Worm (Caenorhabditis elegans) whole organism, late embryonic: ENCODE measurements around the gene tomm-40.

Experiments
- C08G9.2 ChIP-seq: sonication (generic microtip); optimal IDR thresholded peaks from 2 replicates; lab custom pipeline; 2016; ENCODE audit warnings: mild to moderate bottlenecking, missing genetic modification characterization, moderate library complexity, missing compliant biosample characterization
- F13H6.1 ChIP-seq: sonication (generic microtip); optimal IDR thresholded peaks from 2 replicates; lab custom pipeline; 2016; ENCODE audit warnings: missing genetic modification characterization, missing compliant biosample characterization
- K02D7.2 ChIP-seq: sonication (generic microtip); optimal IDR thresholded peaks from 2 replicates; lab custom pipeline; 2017; ENCODE audit warnings: mild to moderate bottlenecking, missing genetic modification characterization, missing compliant biosample characterization
- T23F11.4 ChIP-seq: fragments of 200-800 bp; sonication (Bioruptor generic); optimal IDR thresholded peaks from 2 replicates; lab custom pipeline; 2018; ENCODE audit warnings: mild to moderate bottlenecking, missing genetic modification characterization, missing compliant biosample characterization
- ahr-1 ChIP-seq: sonication (generic microtip); optimal IDR thresholded peaks from 2 replicates; lab custom pipeline; 2016; ENCODE audit warnings: missing genetic modification characterization, missing compliant biosample characterization
- ceh-14 ChIP-seq: sonication (generic microtip); optimal IDR thresholded peaks from 2 replicates; lab custom pipeline; 2016; ENCODE audit warnings: missing genotype, missing genetic modification characterization, missing compliant biosample characterization
- ceh-19 ChIP-seq: fragments of 200-800 bp; sonication (Bioruptor generic); optimal IDR thresholded peaks from 2 replicates; lab custom pipeline; 2018; ENCODE audit warnings: mild to moderate bottlenecking, missing genetic modification characterization, missing compliant biosample characterization
- ceh-22 ChIP-seq: sonication (generic microtip); optimal IDR thresholded peaks from 2 replicates; lab custom pipeline; 2017; ENCODE audit warnings: missing biosample characterization, missing genetic modification characterization
- ceh-24 ChIP-seq: sonication (generic microtip); optimal IDR thresholded peaks from 2 replicates; lab custom pipeline; 2016; ENCODE audit warnings: mild to moderate bottlenecking, missing genetic modification characterization, missing compliant biosample characterization
- ceh-30 ChIP-seq: fragments of 150-350 bp; optimal IDR thresholded peaks from 2 replicates; lab custom pipeline; 2014; ENCODE audit warnings: missing biosample characterization, missing genetic modification characterization
- ceh-34 ChIP-seq: sonication (generic microtip); optimal IDR thresholded peaks from 2 replicates; lab custom pipeline; 2016; ENCODE audit warnings: mild to moderate bottlenecking, missing genetic modification characterization, missing compliant biosample characterization
- ceh-6 ChIP-seq: fragments of 200-800 bp; sonication (Bioruptor generic); optimal IDR thresholded peaks from 2 replicates; lab custom pipeline; 2018; ENCODE audit warnings: mild to moderate bottlenecking, missing genetic modification characterization, missing compliant biosample characterization
- ceh-9 ChIP-seq: sonication (generic microtip); optimal IDR thresholded peaks from 2 replicates; lab custom pipeline; 2016; ENCODE audit warnings: mild to moderate bottlenecking, missing genetic modification characterization, inconsistent platforms, missing compliant biosample characterization
- che-1 ChIP-seq: sonication (generic microtip); optimal IDR thresholded peaks from 2 replicates; lab custom pipeline; 2016; ENCODE audit warnings: mild to moderate bottlenecking, missing genetic modification characterization, missing compliant biosample characterization
- dmd-4 ChIP-seq: sonication (generic microtip); optimal IDR thresholded peaks from 2 replicates; lab custom pipeline; 2016; ENCODE audit warnings: borderline replicate concordance, missing genetic modification characterization, missing compliant biosample characterization
- dve-1 ChIP-seq: sonication (generic microtip); optimal IDR thresholded peaks from 2 replicates; lab custom pipeline; 2017; ENCODE audit warnings: antibody characterized with exemption, mild to moderate bottlenecking, missing genetic modification characterization, missing compliant biosample characterization
- elt-2 ChIP-seq: sonication (generic microtip); optimal IDR thresholded peaks from 2 replicates; lab custom pipeline; 2016; ENCODE audit warnings: missing genetic modification reagents, missing genetic modification characterization, missing compliant biosample characterization
- fax-1 ChIP-seq: sonication (generic microtip); optimal IDR thresholded peaks from 2 replicates; lab custom pipeline; 2016; ENCODE audit warnings: missing genotype, missing genetic modification characterization, missing compliant biosample characterization
- hlh-15 ChIP-seq: sonication (generic microtip); optimal IDR thresholded peaks from 2 replicates; lab custom pipeline; 2016; ENCODE audit warnings: missing genetic modification characterization, missing compliant biosample characterization
- hlh-30 ChIP-seq: sonication (generic microtip); optimal IDR thresholded peaks from 2 replicates; lab custom pipeline; 2017; ENCODE audit warnings: antibody characterized with exemption, missing genetic modification characterization, missing compliant biosample characterization; ENCODE audit not compliant: insufficient read depth
- hlh-8 ChIP-seq: sonication (generic microtip); optimal IDR thresholded peaks from 2 replicates; lab custom pipeline; 2016; ENCODE audit warnings: missing genotype, missing genetic modification characterization, missing compliant biosample characterization
- lim-6 ChIP-seq: sonication (generic microtip); optimal IDR thresholded peaks from 2 replicates; lab custom pipeline; 2016; ENCODE audit warnings: missing genetic modification characterization, missing compliant biosample characterization
- lin-11 ChIP-seq: fragments of 200-800 bp; sonication (Bioruptor generic); optimal IDR thresholded peaks from 2 replicates; lab custom pipeline; 2018; ENCODE audit warnings: mild to moderate bottlenecking, missing genetic modification characterization, missing compliant biosample characterization
- madf-2 ChIP-seq: sonication (generic microtip); optimal IDR thresholded peaks from 2 replicates; lab custom pipeline; 2017; ENCODE audit warnings: missing genetic modification characterization, missing compliant biosample characterization
- mec-3 ChIP-seq: sonication (generic microtip); optimal IDR thresholded peaks from 2 replicates; lab custom pipeline; 2016; ENCODE audit warnings: borderline replicate concordance, missing genetic modification characterization, missing compliant biosample characterization
- nhr-11 ChIP-seq: fragments of 150-350 bp; optimal IDR thresholded peaks from 2 replicates; lab custom pipeline; 2014; ENCODE audit warnings: missing biosample characterization, missing genetic modification characterization
- pqm-1 ChIP-seq: sonication (generic microtip); optimal IDR thresholded peaks from 2 replicates; lab custom pipeline; 2016; ENCODE audit warnings: missing genetic modification characterization, missing compliant biosample characterization
- ref-2 ChIP-seq: sonication (generic microtip); optimal IDR thresholded peaks from 2 replicates; lab custom pipeline; 2016; ENCODE audit warnings: missing genetic modification characterization, missing compliant biosample characterization
- sdc-2 ChIP-seq: sonication (generic microtip); optimal IDR thresholded peaks from 2 replicates; lab custom pipeline; 2016; ENCODE audit warnings: missing genotype, missing genetic modification characterization, missing compliant biosample characterization
- ttx-3 ChIP-seq: sonication (generic microtip); optimal IDR thresholded peaks from 2 replicates; lab custom pipeline; 2016; ENCODE audit warnings: missing genetic modification reagents, missing genetic modification characterization, missing compliant biosample characterization
- unc-3 ChIP-seq, 2 experiments: fragments of 200-800 bp in 1 of 2; sonication (Bioruptor generic) in 1 of 2; sonication (generic microtip) in 1 of 2; conservative IDR thresholded peaks in 1 of 2; optimal IDR thresholded peaks in 1 of 2; 2 replicates each; pipeline versions ENCODE4 v1.3.6 to Lab custom; 2016 to 2022; ENCODE audit warnings: missing compliant biosample characterization in 2 of 2, missing genetic modification characterization in 2 of 2, missing genetic modification reagents in 1 of 2
- unc-42 ChIP-seq: sonication (generic microtip); optimal IDR thresholded peaks from 2 replicates; lab custom pipeline; 2016; ENCODE audit warnings: missing genotype, missing genetic modification characterization, missing compliant biosample characterization
- unc-55 ChIP-seq: sonication (generic microtip); optimal IDR thresholded peaks from 2 replicates; lab custom pipeline; 2017; ENCODE audit warnings: missing biosample characterization, missing genetic modification reagents, missing genetic modification characterization
- unc-86 ChIP-seq: sonication (generic microtip); optimal IDR thresholded peaks from 2 replicates; lab custom pipeline; 2016; ENCODE audit warnings: missing genetic modification characterization, missing compliant biosample characterization
- ztf-16 ChIP-seq: sonication (generic microtip); optimal IDR thresholded peaks from 2 replicates; lab custom pipeline; 2017; ENCODE audit warnings: missing genetic modification characterization, missing compliant biosample characterization

Gene tomm-40

DNA sequence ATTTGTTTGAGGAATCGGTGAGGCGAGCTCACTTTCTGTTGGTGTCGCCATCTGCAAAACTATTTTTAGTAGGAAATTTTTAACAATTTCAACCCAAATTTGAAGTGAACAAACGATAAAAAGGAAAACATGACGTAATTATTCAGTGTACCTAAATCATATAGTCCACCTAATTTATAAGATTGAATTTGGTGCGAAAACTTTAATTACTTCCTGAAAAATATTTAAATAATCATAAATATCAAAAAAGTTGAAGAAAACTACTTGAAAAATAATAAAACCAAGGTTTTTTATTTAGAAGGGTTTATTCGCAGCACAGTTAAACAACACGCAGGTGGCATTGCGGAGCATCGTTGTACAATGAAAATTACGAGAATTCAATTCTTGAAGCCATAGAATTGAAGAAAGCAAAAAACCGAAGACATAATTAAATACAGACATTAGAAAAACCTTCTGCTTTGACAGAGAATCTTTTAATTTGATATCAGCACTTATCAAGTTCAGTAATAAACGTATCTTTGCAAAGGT is at the start of gene tomm-40:
Gene tomm-40, minus strand, starts transcription at position 51 of the 528 bp plus-strand sequence.
- TF ChIP-seq elt-2 (tag; lab: Kevin White, UChicago) (peak; percentile 5), lim-6 (tag; lab: Kevin White, UChicago) (no peak)
- TF ChIP-seq, all 69 proteins: peak for 1

DNA sequence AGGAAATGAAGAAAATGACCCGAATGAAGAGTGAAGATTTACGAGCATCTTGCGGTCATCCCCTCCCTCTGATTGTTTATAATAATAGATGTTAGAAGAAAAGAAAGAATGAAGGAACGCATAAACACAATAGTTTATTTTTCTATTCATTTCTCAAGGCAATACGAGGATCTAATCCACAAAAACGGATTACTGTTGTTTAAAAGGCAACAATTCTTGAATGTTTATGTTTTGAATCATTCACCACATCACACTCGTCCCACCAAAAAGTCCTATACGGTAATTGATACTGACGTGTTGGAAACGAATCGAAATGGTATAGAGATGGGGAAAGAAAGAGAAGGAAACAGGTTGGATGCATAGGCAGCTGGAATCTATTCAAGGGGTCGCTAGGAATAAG is 48.3 kb upstream of the tomm-40 start:
- TF ChIP-seq nhr-11: no peak
- TF ChIP-seq ceh-9 (tag; lab: Kevin White, UChicago): no peak
- no peak for TF ChIP-seq K02D7.2
- TF ChIP-seq unc-86 (tag; lab: Kevin White, UChicago): no peak
- TF ChIP-seq hlh-30 (tag; lab: Kevin White, UChicago): no peak
- TF ChIP-seq F13H6.1 (tag; lab: Kevin White, UChicago): no peak
- TF ChIP-seq sdc-2 (tag; lab: Kevin White, UChicago): no peak
- no peak for TF ChIP-seq hlh-8 (tag; lab: Kevin White, UChicago)
- TF ChIP-seq T23F11.4 (GFP tag; lab: Kevin White, UChicago): no peak
- no peak for TF ChIP-seq fax-1 (tag; lab: Kevin White, UChicago)
- TF ChIP-seq lin-11 (tag; lab: Kevin White, UChicago): no peak
- no peak for TF ChIP-seq lim-6 (tag; lab: Kevin White, UChicago)

DNA sequence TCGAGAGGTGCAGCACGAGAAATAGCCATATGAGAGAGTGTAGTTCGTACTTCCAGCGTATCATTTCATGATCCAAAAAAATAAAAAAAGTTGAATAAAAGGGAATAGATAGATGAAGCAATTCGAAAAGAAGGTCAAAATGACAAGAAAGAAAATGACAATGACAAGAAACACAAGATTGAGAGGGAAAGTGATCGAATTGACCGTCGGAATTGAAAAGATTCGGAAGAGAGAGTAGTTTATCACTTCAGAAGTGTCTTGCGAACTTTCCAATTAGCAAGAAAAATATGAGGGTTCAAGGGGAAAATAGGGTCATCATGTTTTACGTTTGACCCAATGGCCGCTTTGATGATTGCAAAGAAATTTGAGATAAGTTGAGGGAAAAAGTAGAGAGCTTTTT is 46.3 kb upstream of the tomm-40 start, which contains the start of gene dep-1:
Gene dep-1, minus strand, starts transcription at position 95 of the 400 bp plus-strand sequence.
- TF ChIP-seq ceh-14 (tag; lab: Kevin White, UChicago): no peak
- TF ChIP-seq unc-42 (tag; lab: Kevin White, UChicago): no peak
- TF ChIP-seq ceh-34 (tag; lab: Kevin White, UChicago): no peak
- TF ChIP-seq nhr-11: no peak
- no peak for TF ChIP-seq ceh-24 (tag; lab: Kevin White, UChicago)
- TF ChIP-seq pqm-1: no peak
- no peak for TF ChIP-seq ztf-16 (tag; lab: Kevin White, UChicago)
- no peak for TF ChIP-seq ahr-1 (tag; lab: Kevin White, UChicago)
- TF ChIP-seq unc-86 (tag; lab: Kevin White, UChicago): no peak
- TF ChIP-seq dve-1: no peak
- TF ChIP-seq dmd-4: no peak
- TF ChIP-seq che-1 (tag; lab: Kevin White, UChicago): no peak
- TF ChIP-seq F13H6.1 (tag; lab: Kevin White, UChicago): no peak
- no peak for TF ChIP-seq ceh-22 (tag; lab: Kevin White, UChicago)
- no peak for TF ChIP-seq K02D7.2
- TF ChIP-seq ref-2 (tag; lab: Kevin White, UChicago): no peak

DNA sequence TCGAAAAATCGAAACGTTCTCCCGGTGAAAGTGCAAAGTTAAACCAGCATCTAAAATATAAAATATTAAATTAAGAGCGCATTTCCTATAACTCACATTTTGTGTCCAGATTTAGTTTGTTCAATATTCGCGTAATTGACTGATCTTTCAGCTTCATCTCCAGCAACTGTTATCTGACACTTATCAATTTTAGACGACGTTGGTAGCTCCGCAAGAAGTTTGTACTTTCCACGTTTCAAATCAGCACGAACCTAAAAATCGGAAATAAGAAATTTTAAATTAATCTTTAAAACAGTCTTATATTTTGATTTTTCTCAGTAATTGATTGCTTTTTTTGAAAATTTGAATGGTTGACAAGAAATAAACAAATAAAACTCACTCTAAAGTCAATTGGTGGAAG is 44.3 kb upstream of the tomm-40 start:
- TF ChIP-seq hlh-8 (tag; lab: Kevin White, UChicago): no peak
- no peak for TF ChIP-seq unc-55 (GFP tag; lab: Kevin White, UChicago)
- TF ChIP-seq ceh-24 (tag; lab: Kevin White, UChicago): no peak
- no peak for TF ChIP-seq pqm-1
- no peak for TF ChIP-seq mec-3
- no peak for TF ChIP-seq C08G9.2 (tag; lab: Kevin White, UChicago)
- no peak for TF ChIP-seq ceh-19 (GFP tag; lab: Kevin White, UChicago)
- no peak for TF ChIP-seq ceh-30 (tag; lab: Kevin White, UChicago)
- no peak for TF ChIP-seq unc-3 (GFP tag; conservative IDR thresholded peaks at IDR 0.05; lab: Robert Waterston, UW)
- no peak for TF ChIP-seq unc-3 (tag; optimal IDR thresholded peaks at IDR 0.05; lab: Kevin White, UChicago)
- no peak for TF ChIP-seq ceh-22 (tag; lab: Kevin White, UChicago)
- TF ChIP-seq ttx-3 (tag; lab: Kevin White, UChicago): no peak
- TF ChIP-seq hlh-15 (tag; lab: Kevin White, UChicago): no peak
- TF ChIP-seq madf-2 (tag; lab: Kevin White, UChicago): no peak
- no peak for TF ChIP-seq ceh-14 (tag; lab: Kevin White, UChicago)
- TF ChIP-seq elt-2 (tag; lab: Kevin White, UChicago): no peak
- no peak for TF ChIP-seq ceh-6
